Worm (Caenorhabditis elegans): Measurements from ENCODE around the gene ZK856.11.

- TF ChIP-seq nhr-77 (tag; optimal IDR thresholded peaks at IDR 0.05) = no peak
- TF ChIP-seq fos-1 (tag; optimal IDR thresholded peaks at IDR 0.05) = no peak
- no peak for TF ChIP-seq mdl-1 (tag; optimal IDR thresholded peaks at IDR 0.05)
- TF ChIP-seq ceh-82 (tag; optimal IDR thresholded peaks at IDR 0.05) = no peak
- no peak for TF ChIP-seq R02D3.7 (tag; optimal IDR thresholded peaks at IDR 0.05)
- no peak for TF ChIP-seq crh-2 (tag; optimal IDR thresholded peaks at IDR 0.05)
- TF ChIP-seq ztf-11 (tag; optimal IDR thresholded peaks at IDR 0.05) = no peak
- no peak for TF ChIP-seq elt-3 (tag; optimal IDR thresholded peaks at IDR 0.05)
- TF ChIP-seq nhr-10 (tag; optimal IDR thresholded peaks at IDR 0.05) = no peak
- no peak for TF ChIP-seq unc-39 (tag; optimal IDR thresholded peaks at IDR 0.05)
- TF ChIP-seq nhr-25 (tag; optimal IDR thresholded peaks at IDR 0.05) = no peak
Observed at ce11 chrV:10212027-10212426, 7.3 kb upstream of the ZK856.11 start, which contains the start of gene zhit-3.

All from whole organism, L2 larva.